Fruit fly (Drosophila melanogaster): Measurements from ENCODE around the gene f.

f gene

DNA sequence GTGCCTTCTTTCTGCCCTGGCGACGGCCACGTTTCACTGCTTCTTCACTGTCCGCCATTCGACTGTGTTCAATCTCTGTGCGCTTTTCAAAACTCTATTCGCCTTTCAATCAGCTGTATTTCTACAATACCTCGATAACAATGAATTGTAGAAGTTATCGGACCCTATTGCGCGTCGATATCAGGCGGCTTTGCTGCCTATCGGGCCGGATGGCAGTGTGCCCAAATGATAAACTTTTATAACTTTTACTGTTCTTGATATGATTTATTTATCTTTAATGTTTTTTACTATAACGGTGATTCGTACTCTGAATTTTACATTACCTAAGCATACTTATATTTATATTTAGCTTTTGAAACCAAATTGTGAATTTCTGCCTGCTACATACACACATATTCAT is 12.1 kb downstream of the f start, which contains the start of gene CG8915 (continued):
- TF ChIP-seq phol (tag; optimal IDR thresholded peaks at IDR 0.05) (peak; percentile 18), MESR4 (GFP tag; optimal IDR thresholded peaks at IDR 0.05) (peak; percentile 43), CG10267 (tag; optimal IDR thresholded peaks at IDR 0.05) (peak; percentile 20), CG13287 (GFP tag; IDR thresholded peaks at IDR 0.05; ENCODE audit: partially characterized antibody) (peak; percentile 75), CG32532 (GFP tag; IDR thresholded peaks at IDR 0.05) (no peak), CG1832 (GFP tag; optimal IDR thresholded peaks at IDR 0.05) (no peak), Ada2b (GFP tag; IDR thresholded peaks at IDR 0.05) (no peak), CG9797 (GFP tag; optimal IDR thresholded peaks at IDR 0.05) (peak; percentile 48), Dfd (GFP tag; optimal IDR thresholded peaks at IDR 0.05) (no peak), CG14667 (GFP tag; IDR thresholded peaks at IDR 0.05) (no peak), unc-4 (GFP tag; IDR thresholded peaks at IDR 0.05; ENCODE audit: partially characterized antibody) (peak; percentile 55), Ets97D (GFP tag; optimal IDR thresholded peaks at IDR 0.05) (peak; percentile 9), disco-r (GFP tag; optimal IDR thresholded peaks at IDR 0.05) (no peak), zen2 (GFP tag; IDR thresholded peaks at IDR 0.05; ENCODE audit: partially characterized antibody) (peak; percentile 63), Dll (GFP tag; IDR thresholded peaks at IDR 0.05; ENCODE audit: partially characterized antibody) (peak; percentile 62; the same call in 3 of the 4 replicates), bbx (GFP tag; IDR thresholded peaks at IDR 0.05; ENCODE audit: partially characterized antibody) (peak; percentile 79), CG18476 (GFP tag; optimal IDR thresholded peaks at IDR 0.05) (no peak), Fer2 (tag; optimal IDR thresholded peaks at IDR 0.05) (no peak), Atf3 (GFP tag; optimal IDR thresholded peaks at IDR 0.05) (no peak), nerfin-2 (GFP tag; IDR thresholded peaks at IDR 0.05; ENCODE audit: partially characterized antibody) (peak; percentile 65), lilli (GFP tag; optimal IDR thresholded peaks at IDR 0.05) (no peak), nmo (GFP tag; optimal IDR thresholded peaks at IDR 0.05) (peak; percentile 13), bigmax (GFP tag; optimal IDR thresholded peaks at IDR 0.05) (no peak), CG14710 (tag; optimal IDR thresholded peaks at IDR 0.05) (peak; percentile 30), CG15601 (tag; optimal IDR thresholded peaks at IDR 0.05) (peak; percentile 56), CG4730 (GFP tag; IDR thresholded peaks at IDR 0.05) (no peak), CG34224 (GFP tag; IDR thresholded peaks at IDR 0.05; ENCODE audit: partially characterized antibody) (peak; percentile 77), eyg (GFP tag; optimal IDR thresholded peaks at IDR 0.05) (no peak), CG2120 (GFP tag; optimal IDR thresholded peaks at IDR 0.05) (peak; percentile 24), bcd (GFP tag; optimal IDR thresholded peaks at IDR 0.05) (no peak), cad (GFP tag; optimal IDR thresholded peaks at IDR 0.05) (no peak), ato (GFP tag; IDR thresholded peaks at IDR 0.05; ENCODE audit: partially characterized antibody) (peak; percentile 61; the same call in 1 of the 2 replicates), Dref (GFP tag; IDR thresholded peaks at IDR 0.05) (peak; percentile 75), vnd (GFP tag; IDR thresholded peaks at IDR 0.05; ENCODE audit: partially characterized antibody) (peak; percentile 48; the same call in 1 of the 3 replicates), CG17186 (GFP tag; optimal IDR thresholded peaks at IDR 0.05) (peak; percentile 16), aop (GFP tag; IDR thresholded peaks at IDR 0.05) (no peak), HLH4C (GFP tag; IDR thresholded peaks at IDR 0.05; ENCODE audit: partially characterized antibody) (peak; percentile 74), CG14860 (GFP tag; IDR thresholded peaks at IDR 0.05; ENCODE audit: partially characterized antibody) (peak; percentile 45), pita (GFP tag; optimal IDR thresholded peaks at IDR 0.05) (no peak), E2f2 (GFP tag; IDR thresholded peaks at IDR 0.05) (peak; percentile 34; the same call in 1 of the 2 replicates), CoRest (tag; optimal IDR thresholded peaks at IDR 0.05) (peak; percentile 21), CG13624 (GFP tag; optimal IDR thresholded peaks at IDR 0.05) (peak; percentile 9), Doc2 (GFP tag; IDR thresholded peaks at IDR 0.05) (no peak), gem (tag; optimal IDR thresholded peaks at IDR 0.05) (peak; percentile 31), sr (GFP tag; IDR thresholded peaks at IDR 0.05) (no peak), trem (tag; optimal IDR thresholded peaks at IDR 0.05) (peak; percentile 22), sna (GFP tag; IDR thresholded peaks at IDR 0.05; ENCODE audit: partially characterized antibody) (peak; percentile 68), CG15011 (GFP tag; optimal IDR thresholded peaks at IDR 0.05) (no peak), CG30403 (GFP tag; optimal IDR thresholded peaks at IDR 0.05) (no peak), Med (GFP tag) (peak; percentile 67)

Data from whole organism, embryonic.